Worm (Caenorhabditis elegans) whole organism, young adult: Measurements from ENCODE around the gene klp-18.
A peak's percentile ranks its signal among the peaks of the same experiment; 100 is the strongest.

Experiments used
- C06A6.2 ChIP-seq: fragments of 200-800 bp; sonication (Bioruptor generic); conservative IDR thresholded peaks from 2 replicates; pipeline ENCODE4 v1.3.6; 2022; ENCODE audit warnings: missing genetic modification characterization, missing compliant biosample characterization
- C17E4.6 ChIP-seq: fragments of 200-800 bp; sonication (Bioruptor generic); IDR thresholded peaks from 2 replicates; pipeline ENCODE4 v1.3.6; 2022; ENCODE audit warnings: missing genetic modification reagents, missing genetic modification characterization, missing compliant biosample characterization
- F37B4.10 ChIP-seq: fragments of 200-800 bp; sonication (Bioruptor generic); IDR thresholded peaks from 2 replicates; pipeline ENCODE4 v1.3.6; 2022; ENCODE audit warnings: missing genetic modification characterization, missing compliant biosample characterization
- F49E8.2 ChIP-seq: sonication (generic microtip); optimal IDR thresholded peaks from 3 replicates; lab custom pipeline; 2017; ENCODE audit warnings: missing genetic modification characterization, mild to moderate bottlenecking, missing compliant biosample characterization, antibody characterized with exemption, moderate library complexity; ENCODE audit not compliant: insufficient read depth
- T26A5.8 ChIP-seq: sonication (generic microtip); optimal IDR thresholded peaks from 2 replicates; lab custom pipeline; 2016; ENCODE audit warnings: missing genetic modification characterization, missing compliant biosample characterization
- Y53G8AR.9 ChIP-seq: fragments of 200-800 bp; sonication (Bioruptor generic); conservative IDR thresholded peaks from 2 replicates; pipeline ENCODE4 v1.3.6; 2022; ENCODE audit warnings: missing genetic modification reagents, missing genetic modification characterization, missing compliant biosample characterization
- Y79H2A.3 ChIP-seq: fragments of 200-800 bp; sonication (Bioruptor generic); conservative IDR thresholded peaks from 2 replicates; pipeline ENCODE4 v1.3.6; 2022; ENCODE audit warnings: missing genetic modification reagents, missing genetic modification characterization, missing compliant biosample characterization
- ZK185.1 ChIP-seq: sonication (generic microtip); optimal IDR thresholded peaks from 2 replicates; lab custom pipeline; 2016; ENCODE audit warnings: mild to moderate bottlenecking, missing genetic modification characterization, missing compliant biosample characterization; ENCODE audit not compliant: poor library complexity, severe bottlenecking
- aptf-2 ChIP-seq: fragments of 200-800 bp; sonication (Bioruptor generic); conservative IDR thresholded peaks from 2 replicates; pipeline ENCODE4 v1.3.6; 2022; ENCODE audit warnings: missing genetic modification reagents, missing genetic modification characterization, missing compliant biosample characterization
- aptf-3 ChIP-seq: fragments of 200-800 bp; sonication (Bioruptor generic); IDR thresholded peaks from 2 replicates; pipeline ENCODE4 v1.3.6; 2022; ENCODE audit warnings: missing genetic modification characterization, missing compliant biosample characterization
- atf-7 ChIP-seq: sonication (generic microtip); optimal IDR thresholded peaks from 2 replicates; lab custom pipeline; 2017; ENCODE audit warnings: mild to moderate bottlenecking, missing genetic modification characterization, missing compliant biosample characterization
- attf-5 ChIP-seq: fragments of 200-800 bp; sonication (Bioruptor generic); optimal IDR thresholded peaks from 2 replicates; lab custom pipeline; 2018; ENCODE audit warnings: mild to moderate bottlenecking, missing genetic modification characterization, missing compliant biosample characterization
- bed-2 ChIP-seq: fragments of 200-800 bp; sonication (Bioruptor generic); IDR thresholded peaks from 2 replicates; pipeline ENCODE4 v1.3.6; 2022; ENCODE audit warnings: missing genetic modification reagents, missing genetic modification characterization, missing compliant biosample characterization
- cebp-1 ChIP-seq, 2 experiments: fragments of 200-800 bp in 1 of 2; sonication (Bioruptor generic) in 1 of 2; sonication (generic microtip) in 1 of 2; IDR thresholded peaks in 1 of 2; optimal IDR thresholded peaks in 1 of 2; 2 replicates each; pipeline versions ENCODE4 v1.3.6 to Lab custom; 2017 to 2022; ENCODE audit warnings: missing compliant biosample characterization in 2 of 2, missing genetic modification characterization in 2 of 2, mild to moderate bottlenecking in 1 of 2, missing genetic modification reagents in 1 of 2, moderate library complexity in 1 of 2
- ceh-27 ChIP-seq: fragments of 200-800 bp; sonication (Bioruptor generic); optimal IDR thresholded peaks from 2 replicates; lab custom pipeline; 2018; ENCODE audit warnings: mild to moderate bottlenecking, missing genetic modification characterization, moderate library complexity, missing compliant biosample characterization
- ceh-91 ChIP-seq: fragments of 200-800 bp; sonication (Bioruptor generic); IDR thresholded peaks from 2 replicates; pipeline ENCODE4 v1.3.6; 2022; ENCODE audit warnings: missing genetic modification reagents, missing genetic modification characterization, missing compliant biosample characterization
- chd-7 ChIP-seq: sonication (generic microtip); optimal IDR thresholded peaks from 2 replicates; lab custom pipeline; 2016; ENCODE audit warnings: mild to moderate bottlenecking, missing genetic modification characterization, moderate library complexity, missing compliant biosample characterization
- die-1 ChIP-seq: sonication (generic microtip); optimal IDR thresholded peaks from 2 replicates; lab custom pipeline; 2016; ENCODE audit warnings: missing genotype, mild to moderate bottlenecking, missing genetic modification characterization, missing compliant biosample characterization
- dox-1 ChIP-seq: fragments of 200-800 bp; sonication (Bioruptor generic); IDR thresholded peaks from 2 replicates; pipeline ENCODE4 v1.3.6; 2022; ENCODE audit warnings: missing genetic modification reagents, missing genetic modification characterization, missing compliant biosample characterization
- dpff-1 ChIP-seq: sonication (generic microtip); optimal IDR thresholded peaks from 2 replicates; lab custom pipeline; 2017; ENCODE audit warnings: mild to moderate bottlenecking, missing genetic modification characterization, missing compliant biosample characterization
- efl-1 ChIP-seq: fragments of 150-350 bp; optimal IDR thresholded peaks from 2 replicates; lab custom pipeline; 2014; ENCODE audit warnings: missing biosample characterization, missing genetic modification reagents, missing genetic modification characterization
- egl-18 ChIP-seq: fragments of 200-800 bp; sonication (Bioruptor generic); IDR thresholded peaks from 2 replicates; pipeline ENCODE4 v1.3.6; 2022; ENCODE audit warnings: missing genetic modification reagents, missing genetic modification characterization, missing compliant biosample characterization
- hsf-1 ChIP-seq: fragments of 200-800 bp; sonication (Bioruptor generic); IDR thresholded peaks from 2 replicates; pipeline ENCODE4 v1.3.6; 2022; ENCODE audit warnings: missing genetic modification reagents, missing genetic modification characterization, missing compliant biosample characterization
- lag-1 ChIP-seq: fragments of 200-800 bp; sonication (Bioruptor generic); IDR thresholded peaks from 2 replicates; pipeline ENCODE4 v1.3.6; 2022; ENCODE audit warnings: missing genetic modification reagents, missing genetic modification characterization, missing compliant biosample characterization
- let-526 ChIP-seq: fragments of 200-800 bp; sonication (Bioruptor generic); IDR thresholded peaks from 2 replicates; pipeline ENCODE4 v1.3.6; 2022; ENCODE audit warnings: missing genetic modification reagents, missing genetic modification characterization, missing compliant biosample characterization
- lin-40 ChIP-seq: sonication (generic microtip); optimal IDR thresholded peaks from 2 replicates; lab custom pipeline; 2016; ENCODE audit warnings: missing genetic modification characterization, mild to moderate bottlenecking, missing compliant biosample characterization, missing genotype, missing genetic modification reagents
- lin-54 ChIP-seq: fragments of 200-800 bp; sonication (Bioruptor generic); optimal IDR thresholded peaks from 2 replicates; lab custom pipeline; 2018; ENCODE audit warnings: mild to moderate bottlenecking, missing genetic modification characterization, missing compliant biosample characterization
- madf-3 ChIP-seq: fragments of 200-800 bp; sonication (Bioruptor generic); IDR thresholded peaks from 2 replicates; pipeline ENCODE4 v1.3.6; 2022; ENCODE audit warnings: missing genetic modification reagents, missing genetic modification characterization, missing compliant biosample characterization
- mel-28 ChIP-seq: sonication (generic microtip); optimal IDR thresholded peaks from 2 replicates; lab custom pipeline; 2016; ENCODE audit warnings: borderline replicate concordance, mild to moderate bottlenecking, missing genetic modification characterization, missing compliant biosample characterization
- nfya-1 ChIP-seq: sonication (generic microtip); optimal IDR thresholded peaks from 2 replicates; lab custom pipeline; 2017; ENCODE audit warnings: antibody characterized with exemption, missing compliant biosample characterization, missing genetic modification characterization, borderline replicate concordance; ENCODE audit not compliant: insufficient read depth
- nfya-2 ChIP-seq: fragments of 200-800 bp; sonication (Bioruptor generic); IDR thresholded peaks from 2 replicates; pipeline ENCODE4 v1.3.6; 2022; ENCODE audit warnings: missing genetic modification reagents, missing genetic modification characterization, missing compliant biosample characterization
- nhr-179 ChIP-seq: sonication (generic microtip); optimal IDR thresholded peaks from 2 replicates; lab custom pipeline; 2016; ENCODE audit warnings: mild to moderate bottlenecking, missing genetic modification characterization, missing compliant biosample characterization
- nhr-80 ChIP-seq: sonication (generic microtip); optimal IDR thresholded peaks from 2 replicates; lab custom pipeline; 2016; ENCODE audit warnings: missing genetic modification characterization, missing compliant biosample characterization
- nhr-90 ChIP-seq: sonication (generic microtip); optimal IDR thresholded peaks from 2 replicates; lab custom pipeline; 2016; ENCODE audit warnings: missing genotype, mild to moderate bottlenecking, missing genetic modification characterization, missing compliant biosample characterization
- pha-4 ChIP-seq: fragments of 150-350 bp; sonication (generic microtip); optimal IDR thresholded peaks from 2 replicates; lab custom pipeline; 2014; ENCODE audit warnings: missing biosample characterization, missing genetic modification reagents, missing genetic modification characterization
- rec-8 ChIP-seq, 2 experiments: sonication (generic microtip); optimal IDR thresholded peaks; 2 replicates each; lab custom pipeline; 2016; ENCODE audit warnings: mild to moderate bottlenecking in 2 of 2, missing genetic modification characterization in 2 of 2, missing genetic modification reagents in 2 of 2, missing genotype in 2 of 2, missing biosample characterization in 1 of 2, missing compliant biosample characterization in 1 of 2, moderate library complexity in 1 of 2
- sea-2 ChIP-seq: fragments of 200-800 bp; sonication (Bioruptor generic); IDR thresholded peaks from 2 replicates; pipeline ENCODE4 v1.3.6; 2022; ENCODE audit warnings: missing genetic modification characterization, missing compliant biosample characterization
- snpc-1.1 ChIP-seq: sonication (generic microtip); optimal IDR thresholded peaks from 2 replicates; lab custom pipeline; 2017; ENCODE audit warnings: missing genetic modification characterization, mild to moderate bottlenecking, missing compliant biosample characterization, antibody characterized with exemption, moderate library complexity, missing genotype, missing genetic modification reagents; ENCODE audit not compliant: insufficient read depth
- snpc-1.3 ChIP-seq: sonication (generic microtip); optimal IDR thresholded peaks from 2 replicates; lab custom pipeline; 2017; ENCODE audit warnings: missing genetic modification characterization, mild to moderate bottlenecking, missing compliant biosample characterization, antibody characterized with exemption, moderate library complexity, missing genotype, missing genetic modification reagents; ENCODE audit not compliant: insufficient read depth
- snpc-4 ChIP-seq, 5 experiments: fragments of 150-350 bp in 1 of 5; sonication (generic microtip) in 4 of 5; optimal IDR thresholded peaks; 2 replicates each; lab custom pipeline; 2014 to 2018; ENCODE audit warnings: missing genetic modification characterization in 5 of 5, missing biosample characterization in 3 of 5, antibody characterized with exemption in 2 of 5, mild to moderate bottlenecking in 2 of 5, missing compliant biosample characterization in 2 of 5, missing genotype in 2 of 5, moderate library complexity in 2 of 5, missing genetic modification reagents in 1 of 5
- sptf-2 ChIP-seq: fragments of 200-800 bp; sonication (Bioruptor generic); optimal IDR thresholded peaks from 2 replicates; lab custom pipeline; 2018; ENCODE audit warnings: mild to moderate bottlenecking, missing genetic modification characterization, missing compliant biosample characterization
- tbp1 ChIP-seq: fragments of 200-800 bp; sonication (Bioruptor generic); optimal IDR thresholded peaks from 2 replicates; lab custom pipeline; 2018; ENCODE audit warnings: mild to moderate bottlenecking, missing genetic modification characterization, missing compliant biosample characterization
- ztf-22 ChIP-seq: fragments of 200-800 bp; sonication (Bioruptor generic); optimal IDR thresholded peaks from 2 replicates; lab custom pipeline; 2018; ENCODE audit warnings: mild to moderate bottlenecking, missing genetic modification characterization, moderate library complexity, missing compliant biosample characterization
- ztf-26 ChIP-seq: sonication (generic microtip); optimal IDR thresholded peaks from 2 replicates; lab custom pipeline; 2017; ENCODE audit warnings: missing genetic modification characterization, missing compliant biosample characterization
- ztf-3 ChIP-seq: fragments of 200-800 bp; sonication (Bioruptor generic); optimal IDR thresholded peaks from 2 replicates; lab custom pipeline; 2018; ENCODE audit warnings: mild to moderate bottlenecking, missing genetic modification characterization, missing compliant biosample characterization

Gene klp-18

DNA sequence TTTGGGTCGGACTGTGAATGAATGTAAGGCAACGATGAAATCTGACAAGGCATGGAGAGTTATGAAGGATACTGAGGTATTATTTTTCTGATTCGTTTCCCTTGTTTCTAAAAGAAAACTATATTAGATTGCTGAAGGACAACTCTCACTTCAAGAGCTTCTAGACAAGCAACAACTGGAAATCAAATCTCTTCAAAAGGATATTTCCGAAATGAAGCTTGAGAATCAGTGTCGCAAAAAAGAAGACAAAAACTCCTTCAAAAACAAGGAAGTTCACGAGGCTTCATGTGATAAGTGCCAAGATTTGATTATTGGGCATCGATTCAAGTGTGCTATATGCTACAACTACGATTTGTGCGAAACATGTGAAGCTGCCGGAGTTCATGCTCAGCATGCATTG is 21.4 kb upstream of the klp-18 start:
- peak; percentile 9 for TF ChIP-seq ceh-27 (GFP tag; lab: Kevin White, UChicago)
- no peak for TF ChIP-seq nhr-179 (tag; lab: Kevin White, UChicago)
- TF ChIP-seq, all 124 proteins: peak for 1

DNA sequence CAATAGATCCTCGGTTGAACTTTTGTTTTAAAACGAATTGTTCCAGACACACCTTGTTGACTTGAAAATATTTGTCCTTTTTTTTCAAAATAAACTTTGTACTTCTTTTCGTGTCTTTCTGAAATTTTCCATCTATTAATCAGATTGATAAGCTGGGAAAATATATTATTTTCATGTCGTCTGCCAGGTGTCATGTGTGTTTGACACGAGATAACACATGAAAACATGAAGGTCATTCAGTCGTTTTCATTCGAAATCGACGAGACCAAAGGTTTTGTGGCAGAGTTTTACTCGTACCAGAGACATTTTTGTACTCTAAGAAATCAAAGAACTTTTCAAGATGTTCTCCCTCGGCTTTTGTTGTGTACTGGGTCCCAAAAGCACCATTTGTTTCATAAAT is 19.4 kb upstream of the klp-18 start:
- TF ChIP-seq lag-1 (no peak), Y79H2A.3 (GFP tag; lab: Robert Waterston, UW) (no peak), egl-18 (no peak), bed-2 (GFP tag; lab: Robert Waterston, UW) (no peak), snpc-4 (GFP tag; optimal IDR thresholded peaks at IDR 0.05; lab: Kevin White, UChicago) (no peak), snpc-4 (tag; optimal IDR thresholded peaks at IDR 0.05; lab: Kevin White, UChicago) (peak in 1 of 4 experiments; percentile 4), ZK185.1 (tag; lab: Kevin White, UChicago) (no peak), ceh-27 (GFP tag; lab: Kevin White, UChicago) (no peak), mel-28 (tag; lab: Kevin White, UChicago) (no peak), aptf-3 (GFP tag; lab: Robert Waterston, UW) (no peak), ztf-3 (GFP tag; lab: Kevin White, UChicago) (no peak), nfya-2 (GFP tag; lab: Robert Waterston, UW) (no peak), nfya-1 (tag; lab: Kevin White, UChicago) (no peak), ztf-22 (GFP tag; lab: Kevin White, UChicago) (no peak), die-1 (tag; lab: Kevin White, UChicago) (no peak), F37B4.10 (GFP tag; lab: Robert Waterston, UW) (no peak), tbp1 (GFP tag; lab: Kevin White, UChicago) (peak; percentile 5), sea-2 (no peak), cebp-1 (GFP tag; IDR thresholded peaks at IDR 0.05; lab: Robert Waterston, UW) (0 out of 2 replicates have a peak, but pooled peaks have one; percentile 15), cebp-1 (tag; optimal IDR thresholded peaks at IDR 0.05; lab: Kevin White, UChicago) (peak; percentile 50), Y53G8AR.9 (GFP tag; lab: Robert Waterston, UW) (no peak), efl-1 (no peak), C17E4.6 (no peak), F49E8.2 (tag; lab: Kevin White, UChicago) (no peak), dox-1 (GFP tag; lab: Robert Waterston, UW) (no peak), C06A6.2 (no peak), madf-3 (no peak), atf-7 (peak; percentile 9), let-526 (no peak), dpff-1 (tag; lab: Kevin White, UChicago) (no peak), nhr-80 (tag; lab: Kevin White, UChicago) (peak; percentile 78), ztf-26 (tag; lab: Kevin White, UChicago) (peak; percentile 19), lin-40 (tag; lab: Kevin White, UChicago) (no peak), pha-4 (tag; lab: Kevin White, UChicago) (peak; percentile 42), nhr-90 (tag; lab: Kevin White, UChicago) (no peak), attf-5 (peak; percentile 38), hsf-1 (GFP tag; lab: Robert Waterston, UW) (no peak)

DNA sequence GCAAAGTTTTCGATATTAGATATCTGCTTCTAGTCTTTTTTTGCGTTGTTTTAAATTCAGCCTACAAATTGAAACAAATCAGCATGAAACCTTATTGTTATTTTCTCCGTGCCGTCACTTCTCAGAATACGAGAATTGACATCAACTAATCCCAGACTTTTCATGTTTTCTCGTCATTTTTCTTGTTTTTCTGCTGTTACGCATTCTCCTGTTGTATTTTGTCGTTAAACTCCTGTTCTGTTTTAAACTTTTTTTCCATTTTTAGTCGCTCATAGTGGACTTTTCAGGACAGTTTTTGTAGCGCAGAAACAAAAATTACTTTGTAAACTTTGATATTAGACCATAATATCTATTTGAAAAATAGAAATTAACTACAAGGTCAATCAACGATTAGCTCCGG is 17.8 kb upstream of the klp-18 start:
- TF ChIP-seq lin-54 (no peak), ztf-3 (GFP tag; lab: Kevin White, UChicago) (no peak), nfya-1 (tag; lab: Kevin White, UChicago) (no peak), snpc-1.3 (tag; lab: Kevin White, UChicago) (no peak), T26A5.8 (tag; lab: Kevin White, UChicago) (no peak), sptf-2 (GFP tag; lab: Kevin White, UChicago) (no peak), rec-8 (tag; optimal IDR thresholded peaks at IDR 0.05; lab: Kevin White, UChicago) (no peak), chd-7 (tag; lab: Kevin White, UChicago) (no peak), nfya-2 (GFP tag; lab: Robert Waterston, UW) (no peak), aptf-2 (GFP tag; lab: Robert Waterston, UW) (no peak), ceh-91 (GFP tag; lab: Robert Waterston, UW) (no peak), snpc-1.1 (tag; lab: Kevin White, UChicago) (no peak)
